Worm (Caenorhabditis elegans): ENCODE data around the gene crh-1.
A peak's percentile ranks its signal among the peaks of the same experiment; 100 is the strongest.

The crh-1 gene

ce11 chrIII:11650152-11650551 lies 7.4 kb upstream of the crh-1 start, which contains the start of gene faah-6:
faah-6 (plus strand) TSS chrIII:11650452.
- TF ChIP-seq ztf-1 (GFP tag; conservative IDR thresholded peaks at IDR 0.05) (no peak), alr-1 (tag; optimal IDR thresholded peaks at IDR 0.05) (no peak), crh-2 (tag; optimal IDR thresholded peaks at IDR 0.05) (no peak), ama-1 (optimal IDR thresholded peaks at IDR 0.05) (no peak), blmp-1 (tag; optimal IDR thresholded peaks at IDR 0.05; ENCODE audit: insufficient read depth) (no peak), sem-4 (tag; optimal IDR thresholded peaks at IDR 0.05) (no peak), unc-39 (tag; optimal IDR thresholded peaks at IDR 0.05) (no peak), nhr-237 (tag; optimal IDR thresholded peaks at IDR 0.05) (no peak), peb-1 (tag; optimal IDR thresholded peaks at IDR 0.05) (no peak), mbf-1 (tag; optimal IDR thresholded peaks at IDR 0.05) (no peak), nhr-11 (tag; optimal IDR thresholded peaks at IDR 0.05) (no peak), elt-1 (tag; optimal IDR thresholded peaks at IDR 0.05) (no peak), nhr-129 (tag; optimal IDR thresholded peaks at IDR 0.05) (no peak), lin-11 (tag; optimal IDR thresholded peaks at IDR 0.05) (no peak), nhr-10 (tag; optimal IDR thresholded peaks at IDR 0.05) (no peak)

DNA sequence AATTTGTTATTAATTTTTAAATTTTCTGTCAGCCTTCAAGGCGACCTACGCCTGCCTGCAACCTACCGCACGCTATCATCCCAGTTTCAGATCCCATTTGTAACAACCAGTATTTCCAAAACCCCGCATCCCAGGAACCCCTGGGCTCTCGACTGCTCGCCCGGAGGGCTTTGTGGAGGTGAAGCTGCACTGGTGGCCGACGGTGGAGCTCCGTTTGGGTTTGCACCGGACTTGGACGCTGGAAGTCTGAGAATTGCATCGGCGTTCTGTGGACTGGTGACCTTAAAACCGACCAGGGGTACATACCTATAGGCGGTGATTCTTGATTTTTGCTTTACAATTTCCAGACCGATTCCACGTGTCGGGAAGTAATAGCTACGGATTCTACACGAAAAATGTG lies 6.1 kb upstream of the crh-1 start:
- TF ChIP-seq lin-39 (tag; optimal IDR thresholded peaks at IDR 0.05) = no peak
- TF ChIP-seq ceh-16 (tag; optimal IDR thresholded peaks at IDR 0.05) = no peak
- TF ChIP-seq lin-13 (GFP tag; optimal IDR thresholded peaks at IDR 0.05) = no peak
- TF ChIP-seq R02D3.7 (tag; optimal IDR thresholded peaks at IDR 0.05) = no peak
- no peak for TF ChIP-seq nhr-77 (tag; optimal IDR thresholded peaks at IDR 0.05)
- no peak for TF ChIP-seq aly-2 (tag; optimal IDR thresholded peaks at IDR 0.05)
- TF ChIP-seq ztf-1 (GFP tag; conservative IDR thresholded peaks at IDR 0.05) = no peak
- TF ChIP-seq F13H6.1 (tag; optimal IDR thresholded peaks at IDR 0.05) = no peak
- no peak for TF ChIP-seq alr-1 (tag; optimal IDR thresholded peaks at IDR 0.05)
- TF ChIP-seq snpc-4 (tag; optimal IDR thresholded peaks at IDR 0.05) = no peak
- TF ChIP-seq lin-11 (tag; optimal IDR thresholded peaks at IDR 0.05) = no peak

DNA sequence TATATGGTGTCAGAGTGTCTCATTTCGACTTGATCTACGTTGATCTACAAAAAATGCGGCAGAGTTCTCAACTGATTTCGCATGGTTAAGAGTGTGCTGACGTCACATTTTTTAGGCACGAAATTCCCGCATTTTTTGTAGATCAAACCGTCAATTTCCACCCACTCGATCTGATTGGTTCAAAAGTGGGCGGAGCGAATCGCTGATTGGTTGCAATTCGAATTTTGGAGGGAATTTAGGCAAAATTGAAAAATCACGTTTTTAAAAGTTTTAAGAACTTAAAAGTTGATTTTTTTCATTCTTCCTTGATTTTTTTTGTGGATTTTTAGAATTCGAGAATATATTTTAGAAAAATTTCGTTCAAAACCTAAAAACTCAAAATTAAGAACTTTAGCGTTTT lies 1.2 kb upstream of the crh-1 start:
- TF ChIP-seq lin-39 (tag; optimal IDR thresholded peaks at IDR 0.05) (no peak), Y55F3AM.14 (GFP tag; optimal IDR thresholded peaks at IDR 0.05) (no peak), gmeb-1 (tag; optimal IDR thresholded peaks at IDR 0.05) (no peak), elt-1 (tag; optimal IDR thresholded peaks at IDR 0.05) (no peak), ZK546.5 (tag; optimal IDR thresholded peaks at IDR 0.05) (no peak)

DNA sequence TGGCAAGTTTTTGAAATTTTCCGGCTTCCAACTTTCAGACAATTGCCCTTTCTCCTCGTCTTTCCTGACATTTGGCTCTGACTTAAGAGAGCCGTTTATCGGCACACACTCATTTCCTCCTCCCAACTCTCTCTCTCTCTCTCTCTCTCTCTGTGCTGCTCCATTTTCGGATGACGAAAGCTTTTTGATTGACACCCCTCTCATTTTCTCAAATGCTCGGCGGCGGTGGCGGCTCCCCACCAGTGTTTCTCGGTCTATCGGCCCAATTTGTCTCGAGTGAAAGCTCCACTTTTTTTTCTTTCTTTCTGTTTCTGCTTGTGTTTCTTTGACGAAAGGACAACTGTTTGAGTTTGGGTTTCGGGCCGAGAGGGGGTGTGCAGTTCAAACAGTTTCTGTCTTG lies 2.2 kb downstream of the crh-1 start:
- TF ChIP-seq zag-1 (tag; optimal IDR thresholded peaks at IDR 0.05) = no peak

DNA sequence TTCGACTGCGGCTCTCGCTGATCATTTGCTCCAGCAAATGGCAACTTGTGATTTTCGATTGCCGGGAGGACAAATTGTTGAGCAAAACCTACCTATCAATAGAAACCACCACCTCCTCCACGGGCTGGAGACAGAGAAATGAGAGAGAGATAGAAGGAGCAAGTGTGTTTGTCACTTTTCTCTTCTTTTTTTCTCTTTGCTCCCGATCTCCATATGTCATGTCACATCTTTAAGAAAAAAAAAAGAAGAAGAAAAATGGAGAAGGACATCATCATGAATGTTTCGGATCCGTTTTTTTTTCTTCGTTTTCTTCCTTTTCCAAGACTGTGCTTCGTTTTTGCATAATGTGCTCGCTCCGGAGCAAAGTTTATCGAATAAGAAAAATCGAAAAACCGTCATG lies 3.2 kb downstream of the crh-1 start:
- TF ChIP-seq nhr-23 (tag; optimal IDR thresholded peaks at IDR 0.05) (no peak), R02D3.7 (tag; optimal IDR thresholded peaks at IDR 0.05) (no peak), mab-5 (tag; optimal IDR thresholded peaks at IDR 0.05) (no peak), nhr-129 (tag; optimal IDR thresholded peaks at IDR 0.05) (peak; percentile 73), sma-3 (GFP tag; optimal IDR thresholded peaks at IDR 0.05) (no peak), sma-9 (GFP tag; optimal IDR thresholded peaks at IDR 0.05) (peak; percentile 9), sma-9 (tag; optimal IDR thresholded peaks at IDR 0.05) (no peak), peb-1 (tag; optimal IDR thresholded peaks at IDR 0.05) (no peak), skn-1 (tag; optimal IDR thresholded peaks at IDR 0.05) (no peak), C34F6.9 (tag; optimal IDR thresholded peaks at IDR 0.05) (peak; percentile 32), lsy-2 (tag; optimal IDR thresholded peaks at IDR 0.05) (peak in 1 of 2 experiments; percentile 19), lin-13 (GFP tag; optimal IDR thresholded peaks at IDR 0.05) (no peak), nhr-21 (tag; optimal IDR thresholded peaks at IDR 0.05) (no peak), mdl-1 (tag; optimal IDR thresholded peaks at IDR 0.05) (no peak)
